Worm (Caenorhabditis elegans): ENCODE data around the gene pes-10.
A peak's percentile ranks its signal among the peaks of the same experiment; 100 is the strongest.

Gene pes-10

DNA sequence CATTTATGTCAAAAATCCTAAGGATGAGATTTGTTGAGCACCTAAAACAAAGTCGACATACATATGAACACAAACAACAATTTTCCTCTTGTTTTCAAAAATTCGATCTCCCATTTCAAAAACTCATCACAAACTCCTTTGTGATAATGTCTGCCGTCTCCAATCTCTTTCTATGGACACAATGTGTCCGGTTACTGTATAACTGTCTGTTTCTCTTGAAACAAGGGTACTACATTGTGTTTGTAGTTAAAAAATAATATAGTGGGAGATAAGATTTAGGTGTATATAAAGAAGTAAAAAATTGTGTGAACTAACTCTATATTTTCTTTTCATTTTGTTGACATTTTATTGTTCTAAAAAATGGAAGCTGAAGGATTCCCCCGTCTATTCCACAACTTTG lies 17.3 kb downstream of the pes-10 start, which contains the start of gene bcmo-1:
bcmo-1 (plus strand) TSS at position 330 of the 400 bp plus-strand sequence.
- TF ChIP-seq egl-27 (tag; optimal IDR thresholded peaks at IDR 0.05) (no peak), nfya-1 (tag; optimal IDR thresholded peaks at IDR 0.05; ENCODE audit: insufficient read depth) (no peak), nhr-76 (tag; optimal IDR thresholded peaks at IDR 0.05) (no peak), ceh-9 (tag; optimal IDR thresholded peaks at IDR 0.05) (no peak), nhr-77 (tag; optimal IDR thresholded peaks at IDR 0.05) (no peak), ama-1 (optimal IDR thresholded peaks at IDR 0.05) (no peak), lsy-12 (tag; optimal IDR thresholded peaks at IDR 0.05) (no peak), mdl-1 (tag; optimal IDR thresholded peaks at IDR 0.05) (no peak), snpc-4 (tag; optimal IDR thresholded peaks at IDR 0.05) (no peak), fkh-10 (GFP tag; optimal IDR thresholded peaks at IDR 0.05) (no peak), elt-3 (tag; optimal IDR thresholded peaks at IDR 0.05) (no peak), ztf-11 (tag; optimal IDR thresholded peaks at IDR 0.05) (no peak), nhr-67 (tag; optimal IDR thresholded peaks at IDR 0.05) (no peak), nhr-28 (tag; optimal IDR thresholded peaks at IDR 0.05) (no peak), eor-1 (tag; optimal IDR thresholded peaks at IDR 0.05) (no peak), sea-2 (GFP tag; optimal IDR thresholded peaks at IDR 0.05) (no peak), ztf-4 (tag; optimal IDR thresholded peaks at IDR 0.05) (no peak), nhr-237 (tag; optimal IDR thresholded peaks at IDR 0.05) (no peak), nhr-23 (tag; optimal IDR thresholded peaks at IDR 0.05) (no peak), lin-15B (tag; optimal IDR thresholded peaks at IDR 0.05) (no peak)

DNA sequence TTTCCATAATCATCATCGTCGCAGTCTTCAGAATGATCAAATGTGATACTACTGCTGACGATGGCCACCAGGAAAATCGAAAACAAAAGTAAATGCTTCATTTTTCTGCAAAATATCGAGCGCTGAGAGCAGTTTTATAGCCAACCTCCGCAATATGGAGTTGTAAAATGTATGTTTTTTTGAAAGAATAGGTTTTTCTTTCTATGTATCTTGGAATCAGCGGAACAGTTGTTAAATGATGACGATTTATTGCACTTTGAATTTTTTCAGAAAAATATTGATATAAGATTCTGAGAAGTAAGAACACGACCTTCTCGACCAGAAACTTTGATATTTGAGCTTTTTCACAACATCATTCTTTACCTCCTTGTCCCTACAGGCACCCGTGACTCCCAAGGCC lies 18.8 kb downstream of the pes-10 start, which contains the start of gene Y46G5A.23:
Y46G5A.23 (minus strand) TSS at position 101 of the 400 bp plus-strand sequence.
- TF ChIP-seq eor-1 (tag; optimal IDR thresholded peaks at IDR 0.05) = no peak
- TF ChIP-seq skn-1 (tag; optimal IDR thresholded peaks at IDR 0.05) = no peak

DNA sequence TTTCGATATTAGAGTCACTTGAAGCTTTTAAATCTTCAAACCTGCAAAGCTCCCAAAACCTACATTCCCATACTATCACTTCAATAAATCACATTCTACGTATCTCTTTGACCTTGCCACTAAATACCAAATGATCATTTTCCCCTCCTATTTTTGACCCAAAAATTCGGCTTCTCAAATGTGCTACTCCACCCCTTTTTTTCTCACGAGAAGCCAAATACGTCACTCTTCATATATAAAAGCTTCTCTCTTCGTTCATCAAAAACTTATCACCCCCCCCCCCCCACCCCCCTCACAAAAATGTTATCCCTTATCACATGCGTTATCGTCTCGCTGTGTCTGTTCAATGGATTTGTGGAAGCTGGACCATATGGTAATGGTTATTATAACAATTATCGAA lies 20.9 kb downstream of the pes-10 start, which contains the start of gene Y46G5A.38:
Y46G5A.38 (plus strand) TSS at position 301 of the 400 bp plus-strand sequence.
- TF ChIP-seq egl-27 (tag; optimal IDR thresholded peaks at IDR 0.05) = no peak
- TF ChIP-seq egl-5 (tag; optimal IDR thresholded peaks at IDR 0.05) = no peak

DNA sequence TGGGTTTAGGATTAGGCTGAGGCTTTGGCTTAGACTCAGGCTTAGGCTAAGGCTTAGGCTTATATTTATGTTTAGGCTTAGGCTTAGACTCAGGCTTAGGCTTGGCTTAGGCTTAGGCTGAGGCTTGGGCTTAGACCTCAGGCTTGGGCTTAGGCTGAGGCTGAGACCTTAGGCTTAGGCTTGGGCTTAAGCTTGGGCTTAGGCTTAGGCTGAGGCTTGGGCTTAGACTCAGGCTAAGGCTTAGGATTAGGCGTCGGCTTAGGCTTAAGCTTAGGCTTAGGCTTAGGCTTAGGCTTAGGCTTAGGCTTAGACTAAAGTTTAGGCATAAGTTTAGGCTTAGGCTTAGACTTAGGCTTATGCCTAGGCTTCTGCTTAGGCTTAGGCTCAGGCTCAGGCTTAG lies 23.2 kb downstream of the pes-10 start:
- TF ChIP-seq nhr-28 (tag; optimal IDR thresholded peaks at IDR 0.05) = no peak
- no peak for TF ChIP-seq lin-39 (tag; optimal IDR thresholded peaks at IDR 0.05)
- no peak for TF ChIP-seq daf-12 (tag; optimal IDR thresholded peaks at IDR 0.05)
- no peak for TF ChIP-seq elt-1 (tag; optimal IDR thresholded peaks at IDR 0.05)
- no peak for TF ChIP-seq aly-2 (tag; optimal IDR thresholded peaks at IDR 0.05)
- no peak for TF ChIP-seq snpc-4 (tag; optimal IDR thresholded peaks at IDR 0.05)
- no peak for TF ChIP-seq eor-1 (tag; optimal IDR thresholded peaks at IDR 0.05)
- TF ChIP-seq fos-1 (tag; optimal IDR thresholded peaks at IDR 0.05) = no peak
- TF ChIP-seq nhr-43 (tag; optimal IDR thresholded peaks at IDR 0.05; ENCODE audit: poor library complexity, severe bottlenecking) = no peak

DNA sequence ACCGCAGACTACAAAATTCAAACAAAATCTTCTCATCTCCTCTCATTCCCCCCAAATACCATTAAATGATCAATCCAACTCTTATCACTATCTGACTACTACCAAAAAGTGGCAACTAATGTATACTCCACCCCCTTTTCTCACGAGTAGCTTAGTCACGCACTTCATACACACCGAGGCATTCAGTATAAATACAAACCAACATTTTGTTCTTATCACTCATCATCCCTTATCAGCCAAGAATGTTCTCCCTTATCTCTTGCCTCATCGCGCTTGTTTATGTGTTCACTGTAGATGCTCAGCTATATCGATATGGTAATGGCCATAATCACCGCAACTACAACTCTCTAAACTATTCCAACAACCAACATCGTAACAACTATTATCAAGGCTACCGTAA lies 24.2 kb downstream of the pes-10 start, which contains the start of gene Y46G5A.36:
Y46G5A.36 (plus strand) TSS at position 243 of the 400 bp plus-strand sequence.
- TF ChIP-seq nhr-67 (tag; optimal IDR thresholded peaks at IDR 0.05) (no peak), mdl-1 (tag; optimal IDR thresholded peaks at IDR 0.05) (no peak), elt-2 (tag; optimal IDR thresholded peaks at IDR 0.05) (peak; percentile 90), pqm-1 (tag; optimal IDR thresholded peaks at IDR 0.05) (peak; percentile 79), fkh-10 (GFP tag; optimal IDR thresholded peaks at IDR 0.05) (no peak)

DNA sequence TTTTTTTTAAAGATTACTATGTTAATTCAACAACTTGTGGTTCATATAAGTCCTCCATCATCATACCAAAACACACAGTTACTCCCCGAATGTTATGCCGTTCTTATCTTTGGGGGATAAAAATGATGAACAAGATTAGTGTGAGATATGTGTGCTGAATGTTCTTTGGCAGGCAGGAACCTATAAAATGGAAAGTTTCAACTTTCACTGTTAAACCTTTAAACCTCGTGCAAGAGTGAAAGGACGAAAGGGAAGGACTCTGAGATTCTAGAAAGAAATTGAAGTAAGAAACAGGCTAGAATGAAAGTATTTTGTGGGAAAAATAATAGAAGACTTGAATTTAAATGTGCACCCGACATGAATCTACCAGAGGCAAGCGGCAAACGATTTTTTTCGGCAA lies 27.7 kb downstream of the pes-10 start:
- no peak for TF ChIP-seq snpc-4 (tag; optimal IDR thresholded peaks at IDR 0.05)
- no peak for TF ChIP-seq lin-39 (tag; optimal IDR thresholded peaks at IDR 0.05)
- TF ChIP-seq egl-5 (tag; optimal IDR thresholded peaks at IDR 0.05) = no peak
- TF ChIP-seq elt-1 (tag; optimal IDR thresholded peaks at IDR 0.05) = no peak
- no peak for TF ChIP-seq fkh-2 (tag; optimal IDR thresholded peaks at IDR 0.05)
- TF ChIP-seq jun-1 (tag; optimal IDR thresholded peaks at IDR 0.05) = no peak
- no peak for TF ChIP-seq pha-4 (tag; optimal IDR thresholded peaks at IDR 0.05)
- TF ChIP-seq elt-2 (tag; optimal IDR thresholded peaks at IDR 0.05) = no peak
- no peak for TF ChIP-seq fos-1 (tag; optimal IDR thresholded peaks at IDR 0.05)
- no peak for TF ChIP-seq pqm-1 (tag; optimal IDR thresholded peaks at IDR 0.05)
- no peak for TF ChIP-seq mml-1 (tag; optimal IDR thresholded peaks at IDR 0.05)
- TF ChIP-seq nhr-43 (tag; optimal IDR thresholded peaks at IDR 0.05; ENCODE audit: poor library complexity, severe bottlenecking) = no peak
- TF ChIP-seq ztf-11 (tag; optimal IDR thresholded peaks at IDR 0.05) = no peak
- TF ChIP-seq R02D3.7 (tag; optimal IDR thresholded peaks at IDR 0.05) = no peak
- TF ChIP-seq nhr-67 (tag; optimal IDR thresholded peaks at IDR 0.05) = no peak
- no peak for TF ChIP-seq lsy-12 (tag; optimal IDR thresholded peaks at IDR 0.05)
